Worm (Caenorhabditis elegans) whole organism, L3 larva: ENCODE measurements around the gene F08F8.9.

Experiments
- R02D3.7 ChIP-seq: fragments of 150-350 bp; optimal IDR thresholded peaks from 2 replicates; lab custom pipeline; 2014; ENCODE audit warnings: missing biosample characterization, missing genetic modification characterization
- ZK546.5 ChIP-seq: sonication (generic microtip); optimal IDR thresholded peaks from 2 replicates; lab custom pipeline; 2017; ENCODE audit warnings: missing biosample characterization, missing genetic modification characterization
- aly-2 ChIP-seq: fragments of 150-350 bp; optimal IDR thresholded peaks from 2 replicates; lab custom pipeline; 2014; ENCODE audit warnings: missing biosample characterization, missing genetic modification characterization
- ceh-28 ChIP-seq: fragments of 150-350 bp; optimal IDR thresholded peaks from 2 replicates; lab custom pipeline; 2014; ENCODE audit warnings: missing biosample characterization, missing genetic modification reagents, missing genetic modification characterization
- daf-12 ChIP-seq: fragments of 150-350 bp; optimal IDR thresholded peaks from 2 replicates; lab custom pipeline; 2014; ENCODE audit warnings: missing biosample characterization, missing genetic modification reagents, missing genetic modification characterization
- egl-27 ChIP-seq: sonication (generic microtip); optimal IDR thresholded peaks from 4 replicates; lab custom pipeline; 2017; ENCODE audit warnings: missing biosample characterization, missing genetic modification reagents, missing genetic modification characterization
- elt-1 ChIP-seq: fragments of 150-350 bp; optimal IDR thresholded peaks from 2 replicates; lab custom pipeline; 2014; ENCODE audit warnings: missing biosample characterization, missing genetic modification characterization
- elt-2 ChIP-seq: sonication (generic microtip); optimal IDR thresholded peaks from 2 replicates; lab custom pipeline; 2016; ENCODE audit warnings: missing genetic modification reagents, mild to moderate bottlenecking, missing genetic modification characterization, missing compliant biosample characterization
- elt-3 ChIP-seq, 3 experiments: fragments of 150-350 bp in 1 of 3; sonication (generic microtip) in 2 of 3; optimal IDR thresholded peaks; 2 replicates in 2 of 3; 4 replicates in 1 of 3; lab custom pipeline; 2014 to 2017; ENCODE audit warnings: missing biosample characterization in 3 of 3, missing genetic modification characterization in 3 of 3
- fkh-2 ChIP-seq: fragments of 150-350 bp; optimal IDR thresholded peaks from 2 replicates; lab custom pipeline; 2014; ENCODE audit warnings: missing biosample characterization, missing genetic modification reagents, missing genetic modification characterization
- hmg-11 ChIP-seq: sonication (generic microtip); optimal IDR thresholded peaks from 2 replicates; lab custom pipeline; 2016; ENCODE audit warnings: missing genetic modification characterization, missing compliant biosample characterization
- lin-15B ChIP-seq: fragments of 150-350 bp; optimal IDR thresholded peaks from 2 replicates; lab custom pipeline; 2014; ENCODE audit warnings: missing biosample characterization, missing genetic modification characterization
- mdl-1 ChIP-seq: fragments of 150-350 bp; optimal IDR thresholded peaks from 2 replicates; lab custom pipeline; 2014; ENCODE audit warnings: missing biosample characterization, missing genetic modification characterization
- nfya-1 ChIP-seq: sonication (generic microtip); optimal IDR thresholded peaks from 2 replicates; lab custom pipeline; 2017; ENCODE audit warnings: missing genetic modification characterization, mild to moderate bottlenecking, missing compliant biosample characterization, antibody characterized with exemption, moderate library complexity; ENCODE audit not compliant: insufficient read depth
- nhr-23 ChIP-seq: fragments of 150-350 bp; optimal IDR thresholded peaks from 2 replicates; lab custom pipeline; 2014; ENCODE audit warnings: missing biosample characterization, missing genetic modification reagents, missing genetic modification characterization
- nhr-237 ChIP-seq: fragments of 150-350 bp; optimal IDR thresholded peaks from 2 replicates; lab custom pipeline; 2014; ENCODE audit warnings: missing biosample characterization, missing genetic modification characterization
- nhr-25 ChIP-seq: sonication (generic microtip); optimal IDR thresholded peaks from 2 replicates; lab custom pipeline; 2017; ENCODE audit warnings: missing biosample characterization, missing genetic modification characterization
- nhr-28 ChIP-seq: fragments of 150-350 bp; optimal IDR thresholded peaks from 2 replicates; lab custom pipeline; 2014; ENCODE audit warnings: missing biosample characterization, missing genetic modification characterization
- nhr-43 ChIP-seq: sonication (generic microtip); optimal IDR thresholded peaks from 2 replicates; lab custom pipeline; 2016; ENCODE audit warnings: mild to moderate bottlenecking, missing genetic modification characterization, missing compliant biosample characterization; ENCODE audit not compliant: poor library complexity, severe bottlenecking
- nhr-76 ChIP-seq: fragments of 150-350 bp; sonication (generic microtip); optimal IDR thresholded peaks from 5 replicates; lab custom pipeline; 2014; ENCODE audit warnings: missing biosample characterization, missing genetic modification characterization
- sea-2 ChIP-seq: fragments of 150-350 bp; sonication (generic microtip); optimal IDR thresholded peaks from 4 replicates; lab custom pipeline; 2014; ENCODE audit warnings: missing biosample characterization, missing genetic modification reagents, missing genetic modification characterization
- skn-1 ChIP-seq: fragments of 150-350 bp; optimal IDR thresholded peaks from 2 replicates; lab custom pipeline; 2014; ENCODE audit warnings: missing biosample characterization, missing genetic modification characterization
- snpc-4 ChIP-seq: fragments of 150-350 bp; optimal IDR thresholded peaks from 2 replicates; lab custom pipeline; 2014; ENCODE audit warnings: missing biosample characterization, missing genetic modification characterization
- unc-39 ChIP-seq: sonication (generic microtip); optimal IDR thresholded peaks from 4 replicates; lab custom pipeline; 2017; ENCODE audit warnings: missing biosample characterization, missing genetic modification characterization
- unc-62 ChIP-seq: fragments of 150-350 bp; sonication (generic microtip); optimal IDR thresholded peaks from 4 replicates; lab custom pipeline; 2014; ENCODE audit warnings: missing biosample characterization, missing genetic modification reagents, missing genetic modification characterization
- ztf-11 ChIP-seq: fragments of 150-350 bp; optimal IDR thresholded peaks from 2 replicates; lab custom pipeline; 2014; ENCODE audit warnings: missing biosample characterization, missing genetic modification characterization

F08F8.9 gene

ce11 chrIII:7304961-7305648 is 48.7 kb downstream of the F08F8.9 start:
- TF ChIP-seq fkh-2 = no peak
- TF ChIP-seq ZK546.5 = no peak
- TF ChIP-seq ceh-28 = no peak
- peak; percentile 13 for TF ChIP-seq nfya-1 (tag; lab: Kevin White, UChicago)
- TF ChIP-seq nhr-28 (tag; lab: Kevin White, UChicago) = no peak
- TF ChIP-seq nhr-23 (tag; lab: Kevin White, UChicago) = peak; percentile 79
- peak; percentile 38 for TF ChIP-seq nhr-43 (tag; lab: Kevin White, UChicago)
- no peak for TF ChIP-seq R02D3.7 (tag; lab: Kevin White, UChicago)
- no peak for TF ChIP-seq elt-2 (tag; lab: Kevin White, UChicago)
- no peak for TF ChIP-seq nhr-76 (tag; lab: Kevin White, UChicago)
- peak in 1 of 3 experiments; percentile 55 for TF ChIP-seq elt-3 (tag; optimal IDR thresholded peaks at IDR 0.05; lab: Kevin White, UChicago)
- TF ChIP-seq egl-27 = no peak
- peak; percentile 35 for TF ChIP-seq elt-1
- TF ChIP-seq, all 47 proteins: peak for 5

ce11 chrIII:7301668-7302067 is 52.1 kb downstream of the F08F8.9 start:
- TF ChIP-seq unc-39 (tag; lab: Kevin White, UChicago) (no peak), elt-1 (peak; percentile 83), R02D3.7 (tag; lab: Kevin White, UChicago) (no peak), fkh-2 (no peak), nhr-25 (tag; lab: Kevin White, UChicago) (peak; percentile 22), skn-1 (tag; lab: Kevin White, UChicago) (no peak), daf-12 (no peak), nhr-28 (tag; lab: Kevin White, UChicago) (no peak), aly-2 (tag; lab: Kevin White, UChicago) (no peak), ceh-28 (no peak), nhr-76 (tag; lab: Kevin White, UChicago) (no peak)

ce11 chrIII:7300763-7301162 is 53.0 kb downstream of the F08F8.9 start:
- TF ChIP-seq ceh-28 (no peak), egl-27 (no peak), nfya-1 (tag; lab: Kevin White, UChicago) (no peak), unc-39 (tag; lab: Kevin White, UChicago) (no peak), fkh-2 (no peak), ztf-11 (tag; lab: Kevin White, UChicago) (no peak), nhr-237 (tag; lab: Kevin White, UChicago) (no peak), sea-2 (GFP tag; lab: Kevin White, UChicago) (no peak), elt-3 (tag; optimal IDR thresholded peaks at IDR 0.05; lab: Kevin White, UChicago) (no peak), nhr-28 (tag; lab: Kevin White, UChicago) (no peak), hmg-11 (no peak), lin-15B (tag; lab: Kevin White, UChicago) (no peak)

ce11 chrIII:7300169-7300568 is 53.6 kb downstream of the F08F8.9 start:
- peak; percentile 81 for TF ChIP-seq nhr-23 (tag; lab: Kevin White, UChicago)
- TF ChIP-seq mdl-1 = peak; percentile 11
- TF ChIP-seq unc-62 (GFP tag; lab: Kevin White, UChicago) = no peak
- no peak for TF ChIP-seq nhr-76 (tag; lab: Kevin White, UChicago)
- TF ChIP-seq ztf-11 (tag; lab: Kevin White, UChicago) = no peak
- TF ChIP-seq nhr-43 (tag; lab: Kevin White, UChicago) = peak; percentile 67
- TF ChIP-seq egl-27 = no peak
- TF ChIP-seq elt-1 = peak; percentile 94
- peak; percentile 89 for TF ChIP-seq nhr-25 (tag; lab: Kevin White, UChicago)

- no peak for TF ChIP-seq elt-1
- TF ChIP-seq nhr-23 (tag; lab: Kevin White, UChicago) = peak; percentile 41
- no peak for TF ChIP-seq snpc-4 (tag; lab: Kevin White, UChicago)
- peak; percentile 48 for TF ChIP-seq nhr-25 (tag; lab: Kevin White, UChicago)
- TF ChIP-seq, all 47 proteins: peak for 2
Measured at ce11 chrIII:7299466-7299865, 54.3 kb downstream of the F08F8.9 start, which contains the start of the genes B0361.14 and B0361.9. B0361.14 (minus strand) TSS chrIII:7299531. B0361.9 (minus strand) TSS chrIII:7299631.
